Fruit fly (Drosophila melanogaster) whole organism, adult: Measurements from ENCODE around the gene CG4592.

Source experiments
- CG11617 ChIP-seq: fragments of 200-800 bp; sonication (Bioruptor generic); optimal IDR thresholded peaks from 2 replicates; lab custom pipeline; 2017; ENCODE audit warnings: mild to moderate bottlenecking, missing biosample characterization, missing genetic modification reagents, missing genetic modification characterization
- CG14711 ChIP-seq: fragments of 200-800 bp; sonication (Bioruptor generic); optimal IDR thresholded peaks from 2 replicates; lab custom pipeline; 2018; ENCODE audit warnings: missing biosample characterization, mild to moderate bottlenecking, missing genetic modification characterization, moderate library complexity
- CG5204 ChIP-seq: fragments of 200-800 bp; sonication (Bioruptor generic); optimal IDR thresholded peaks from 2 replicates; lab custom pipeline; 2016; ENCODE audit warnings: missing biosample characterization, missing genetic modification characterization
- CG7045 ChIP-seq: fragments of 200-800 bp; sonication (Bioruptor generic); optimal IDR thresholded peaks from 2 replicates; lab custom pipeline; 2017; ENCODE audit warnings: missing biosample characterization, mild to moderate bottlenecking, missing genetic modification characterization
- CG7101 ChIP-seq: fragments of 200-800 bp; sonication (Bioruptor generic); optimal IDR thresholded peaks from 2 replicates; lab custom pipeline; 2018; ENCODE audit warnings: missing biosample characterization, mild to moderate bottlenecking, missing genetic modification characterization, moderate library complexity
- Crg-1 ChIP-seq: fragments of 200-800 bp; sonication (Bioruptor generic); optimal IDR thresholded peaks from 2 replicates; lab custom pipeline; 2016; ENCODE audit warnings: missing biosample characterization, missing genetic modification characterization
- Hr96 ChIP-seq: fragments of 200-800 bp; sonication (Bioruptor generic); optimal IDR thresholded peaks from 2 replicates; lab custom pipeline; 2016; ENCODE audit warnings: missing biosample characterization, missing genetic modification characterization
- Mnt ChIP-seq: fragments of 200-800 bp; sonication (Bioruptor generic); optimal IDR thresholded peaks from 2 replicates; lab custom pipeline; 2016; ENCODE audit warnings: missing biosample characterization, mild to moderate bottlenecking, missing genetic modification characterization
- kay ChIP-seq: fragments of 200-800 bp; sonication (Bioruptor generic); peaks from one replicate; lab custom pipeline; 2016; ENCODE audit warnings: missing biosample characterization, missing genetic modification characterization, borderline replicate concordance
- ovo ChIP-seq: fragments of 200-800 bp; sonication (Bioruptor generic); optimal IDR thresholded peaks from 2 replicates; lab custom pipeline; 2016; ENCODE audit warnings: missing biosample characterization, missing genetic modification characterization
- pad ChIP-seq: fragments of 200-800 bp; sonication (Bioruptor generic); optimal IDR thresholded peaks from 3 replicates; lab custom pipeline; 2017; ENCODE audit warnings: missing biosample characterization, missing genetic modification characterization, mild to moderate bottlenecking, moderate library complexity, missing genetic modification reagents

- peak; percentile 34 for TF ChIP-seq Mnt
- no peak for TF ChIP-seq ovo (GFP tag; lab: Kevin White, UChicago)
- TF ChIP-seq CG5204 (GFP tag; lab: Kevin White, UChicago) = no peak
- peak; percentile 51 for TF ChIP-seq CG7101 (tag; lab: Kevin White, UChicago)
- TF ChIP-seq kay = no peak
- TF ChIP-seq pad = peak; percentile 45
- TF ChIP-seq CG7045 (GFP tag; lab: Kevin White, UChicago) = no peak
- no peak for TF ChIP-seq Crg-1
- TF ChIP-seq Hr96 = peak; percentile 49
- no peak for TF ChIP-seq CG11617 (GFP tag; lab: Kevin White, UChicago)
- peak; percentile 35 for TF ChIP-seq CG14711 (tag; lab: Kevin White, UChicago)
These were observed 16.5 kb downstream of the CG4592 start, which contains the start of gene Arglu1 for dm6 chr2L:9937908-9938307.
